Worm (Caenorhabditis elegans) whole organism, young adult: ENCODE data around the gene Y57E12AL.2.

Source experiments
- B0035.1 ChIP-seq: sonication (generic microtip); optimal IDR thresholded peaks from 2 replicates; lab custom pipeline; 2016; ENCODE audit warnings: missing genetic modification characterization, mild to moderate bottlenecking, missing compliant biosample characterization, missing genotype, missing genetic modification reagents
- B0336.3 ChIP-seq: fragments of 200-800 bp; sonication (Bioruptor generic); IDR thresholded peaks from 2 replicates; pipeline ENCODE4 v1.3.6; 2022; ENCODE audit warnings: missing genetic modification characterization, missing compliant biosample characterization
- F10E7.11 ChIP-seq: sonication (generic microtip); optimal IDR thresholded peaks from 2 replicates; lab custom pipeline; 2017; ENCODE audit warnings: mild to moderate bottlenecking, missing genetic modification characterization, moderate library complexity, missing compliant biosample characterization
- F23B12.7 ChIP-seq: sonication (generic microtip); optimal IDR thresholded peaks from 2 replicates; lab custom pipeline; 2017; ENCODE audit warnings: missing genetic modification characterization, mild to moderate bottlenecking, missing compliant biosample characterization, antibody characterized with exemption, moderate library complexity; ENCODE audit not compliant: insufficient read depth
- F39B2.1 ChIP-seq: fragments of 200-800 bp; sonication (Bioruptor generic); IDR thresholded peaks from 2 replicates; pipeline ENCODE4 v1.3.6; 2022; ENCODE audit warnings: missing genetic modification reagents, missing genetic modification characterization, missing compliant biosample characterization
- F52B5.7 ChIP-seq: sonication (generic microtip); optimal IDR thresholded peaks from 2 replicates; lab custom pipeline; 2016; ENCODE audit warnings: mild to moderate bottlenecking, missing genetic modification characterization, missing compliant biosample characterization
- F55B11.4 ChIP-seq: sonication (generic microtip); optimal IDR thresholded peaks from 2 replicates; lab custom pipeline; 2016; ENCODE audit warnings: missing compliant biosample characterization, missing genetic modification characterization, borderline replicate concordance; ENCODE audit not compliant: insufficient read depth
- F57A8.1 ChIP-seq: fragments of 200-800 bp; sonication (Bioruptor generic); optimal IDR thresholded peaks from 2 replicates; lab custom pipeline; 2018; ENCODE audit warnings: mild to moderate bottlenecking, missing genetic modification characterization, moderate library complexity, missing compliant biosample characterization
- T07F8.4 ChIP-seq: sonication (generic microtip); optimal IDR thresholded peaks from 2 replicates; lab custom pipeline; 2016; ENCODE audit warnings: mild to moderate bottlenecking, missing genetic modification characterization, moderate library complexity, missing compliant biosample characterization
- Y56A3A.18 ChIP-seq: fragments of 200-800 bp; sonication (Bioruptor generic); IDR thresholded peaks from 2 replicates; pipeline ENCODE4 v1.3.6; 2022; ENCODE audit warnings: missing genetic modification reagents, missing genetic modification characterization, missing compliant biosample characterization
- Y95B8A.8 ChIP-seq: fragments of 200-800 bp; sonication (Bioruptor generic); IDR thresholded peaks from 2 replicates; pipeline ENCODE4 v1.3.6; 2022; ENCODE audit warnings: missing genetic modification reagents, missing genetic modification characterization, missing compliant biosample characterization
- akir-1 ChIP-seq: fragments of 200-800 bp; sonication (Bioruptor generic); optimal IDR thresholded peaks from 2 replicates; lab custom pipeline; 2018; ENCODE audit warnings: mild to moderate bottlenecking, missing genetic modification characterization, moderate library complexity, missing compliant biosample characterization
- aptf-3 ChIP-seq: fragments of 200-800 bp; sonication (Bioruptor generic); IDR thresholded peaks from 2 replicates; pipeline ENCODE4 v1.3.6; 2022; ENCODE audit warnings: missing genetic modification characterization, missing compliant biosample characterization
- atf-7 ChIP-seq: sonication (generic microtip); optimal IDR thresholded peaks from 2 replicates; lab custom pipeline; 2017; ENCODE audit warnings: mild to moderate bottlenecking, missing genetic modification characterization, missing compliant biosample characterization
- athp-1 ChIP-seq: sonication (generic microtip); optimal IDR thresholded peaks from 2 replicates; lab custom pipeline; 2017; ENCODE audit warnings: mild to moderate bottlenecking, missing genetic modification characterization, missing compliant biosample characterization
- attf-3 ChIP-seq: fragments of 200-800 bp; sonication (Bioruptor generic); conservative IDR thresholded peaks from 2 replicates; pipeline ENCODE4 v1.3.6; 2022; ENCODE audit warnings: missing genetic modification reagents, missing genetic modification characterization, missing compliant biosample characterization
- bed-1 ChIP-seq: fragments of 200-800 bp; sonication (Bioruptor generic); IDR thresholded peaks from 2 replicates; pipeline ENCODE4 v1.3.6; 2022; ENCODE audit warnings: missing genetic modification reagents, missing genetic modification characterization, missing compliant biosample characterization
- bed-2 ChIP-seq: fragments of 200-800 bp; sonication (Bioruptor generic); IDR thresholded peaks from 2 replicates; pipeline ENCODE4 v1.3.6; 2022; ENCODE audit warnings: missing genetic modification reagents, missing genetic modification characterization, missing compliant biosample characterization
- ccch-3 ChIP-seq: fragments of 200-800 bp; sonication (Bioruptor generic); optimal IDR thresholded peaks from 2 replicates; lab custom pipeline; 2018; ENCODE audit warnings: mild to moderate bottlenecking, missing genetic modification characterization, missing compliant biosample characterization
- cebp-2 ChIP-seq: fragments of 200-800 bp; sonication (Bioruptor generic); IDR thresholded peaks from 2 replicates; pipeline ENCODE4 v1.3.6; 2022; ENCODE audit warnings: missing genetic modification characterization, missing compliant biosample characterization
- egl-18 ChIP-seq: fragments of 200-800 bp; sonication (Bioruptor generic); IDR thresholded peaks from 2 replicates; pipeline ENCODE4 v1.3.6; 2022; ENCODE audit warnings: missing genetic modification reagents, missing genetic modification characterization, missing compliant biosample characterization
- egrh-3 ChIP-seq: fragments of 200-800 bp; sonication (Bioruptor generic); IDR thresholded peaks from 2 replicates; pipeline ENCODE4 v1.3.6; 2022; ENCODE audit warnings: missing genetic modification reagents, missing genetic modification characterization, missing compliant biosample characterization
- him-1 ChIP-seq: sonication (generic microtip); optimal IDR thresholded peaks from 2 replicates; lab custom pipeline; 2016; ENCODE audit warnings: missing genotype, missing genetic modification reagents, missing genetic modification characterization, missing compliant biosample characterization
- hlh-12 ChIP-seq: sonication (generic microtip); optimal IDR thresholded peaks from 2 replicates; lab custom pipeline; 2016; ENCODE audit warnings: missing genetic modification characterization, missing compliant biosample characterization
- hlh-26 ChIP-seq: fragments of 200-800 bp; sonication (Bioruptor generic); conservative IDR thresholded peaks from 2 replicates; pipeline ENCODE4 v1.3.6; 2022; ENCODE audit warnings: missing genetic modification reagents, missing genetic modification characterization, missing compliant biosample characterization
- hrde-1 ChIP-seq: sonication (generic microtip); optimal IDR thresholded peaks from 2 replicates; lab custom pipeline; 2016; ENCODE audit warnings: missing genetic modification characterization, mild to moderate bottlenecking, missing compliant biosample characterization, moderate library complexity, missing genotype, missing genetic modification reagents, borderline replicate concordance
- hsf-1 ChIP-seq: fragments of 200-800 bp; sonication (Bioruptor generic); IDR thresholded peaks from 2 replicates; pipeline ENCODE4 v1.3.6; 2022; ENCODE audit warnings: missing genetic modification reagents, missing genetic modification characterization, missing compliant biosample characterization
- let-526 ChIP-seq: fragments of 200-800 bp; sonication (Bioruptor generic); IDR thresholded peaks from 2 replicates; pipeline ENCODE4 v1.3.6; 2022; ENCODE audit warnings: missing genetic modification reagents, missing genetic modification characterization, missing compliant biosample characterization
- lin-54 ChIP-seq: fragments of 200-800 bp; sonication (Bioruptor generic); optimal IDR thresholded peaks from 2 replicates; lab custom pipeline; 2018; ENCODE audit warnings: mild to moderate bottlenecking, missing genetic modification characterization, missing compliant biosample characterization
- lsl-1 ChIP-seq: fragments of 200-800 bp; sonication (Bioruptor generic); optimal IDR thresholded peaks from 2 replicates; lab custom pipeline; 2018; ENCODE audit warnings: mild to moderate bottlenecking, missing genetic modification characterization, moderate library complexity, missing compliant biosample characterization
- madf-3 ChIP-seq: fragments of 200-800 bp; sonication (Bioruptor generic); IDR thresholded peaks from 2 replicates; pipeline ENCODE4 v1.3.6; 2022; ENCODE audit warnings: missing genetic modification reagents, missing genetic modification characterization, missing compliant biosample characterization
- nfya-2 ChIP-seq: fragments of 200-800 bp; sonication (Bioruptor generic); IDR thresholded peaks from 2 replicates; pipeline ENCODE4 v1.3.6; 2022; ENCODE audit warnings: missing genetic modification reagents, missing genetic modification characterization, missing compliant biosample characterization
- rcor-1 ChIP-seq: fragments of 200-800 bp; sonication (Bioruptor generic); IDR thresholded peaks from 2 replicates; pipeline ENCODE4 v1.3.6; 2022; ENCODE audit warnings: missing genetic modification reagents, missing genetic modification characterization, missing compliant biosample characterization
- repo-1 ChIP-seq: sonication (generic microtip); optimal IDR thresholded peaks from 2 replicates; lab custom pipeline; 2017; ENCODE audit warnings: mild to moderate bottlenecking, missing genetic modification characterization, missing compliant biosample characterization
- sea-2 ChIP-seq: fragments of 200-800 bp; sonication (Bioruptor generic); IDR thresholded peaks from 2 replicates; pipeline ENCODE4 v1.3.6; 2022; ENCODE audit warnings: missing genetic modification characterization, missing compliant biosample characterization
- snpc-1.3 ChIP-seq: sonication (generic microtip); optimal IDR thresholded peaks from 2 replicates; lab custom pipeline; 2017; ENCODE audit warnings: missing genetic modification characterization, mild to moderate bottlenecking, missing compliant biosample characterization, antibody characterized with exemption, moderate library complexity, missing genotype, missing genetic modification reagents; ENCODE audit not compliant: insufficient read depth
- somi-1 ChIP-seq: fragments of 200-800 bp; sonication (Bioruptor generic); optimal IDR thresholded peaks from 2 replicates; lab custom pipeline; 2018; ENCODE audit warnings: mild to moderate bottlenecking, missing genetic modification characterization, missing compliant biosample characterization
- sptf-2 ChIP-seq: fragments of 200-800 bp; sonication (Bioruptor generic); optimal IDR thresholded peaks from 2 replicates; lab custom pipeline; 2018; ENCODE audit warnings: mild to moderate bottlenecking, missing genetic modification characterization, missing compliant biosample characterization
- zim-3 ChIP-seq: sonication (generic microtip); optimal IDR thresholded peaks from 2 replicates; lab custom pipeline; 2017; ENCODE audit warnings: mild to moderate bottlenecking, missing genetic modification characterization, moderate library complexity, missing compliant biosample characterization
- ztf-22 ChIP-seq: fragments of 200-800 bp; sonication (Bioruptor generic); optimal IDR thresholded peaks from 2 replicates; lab custom pipeline; 2018; ENCODE audit warnings: mild to moderate bottlenecking, missing genetic modification characterization, moderate library complexity, missing compliant biosample characterization
- ztf-25 ChIP-seq: fragments of 200-800 bp; sonication (Bioruptor generic); IDR thresholded peaks from 2 replicates; pipeline ENCODE4 v1.3.6; 2022; ENCODE audit warnings: missing genetic modification reagents, missing genetic modification characterization, missing compliant biosample characterization

Gene Y57E12AL.2

ce11 chrV:7050153-7050552, 7.7 kb upstream of the Y57E12AL.2 start:
- no peak for TF ChIP-seq ccch-3 (GFP tag; lab: Kevin White, UChicago)
- no peak for TF ChIP-seq athp-1
- no peak for TF ChIP-seq let-526 (GFP tag; lab: Robert Waterston, UW)
- no peak for TF ChIP-seq rcor-1 (GFP tag; lab: Robert Waterston, UW)
- TF ChIP-seq bed-1 (GFP tag; lab: Robert Waterston, UW) = no peak
- TF ChIP-seq lin-54 (GFP tag; lab: Kevin White, UChicago) = no peak
- no peak for TF ChIP-seq hlh-26 (GFP tag; lab: Robert Waterston, UW)
- TF ChIP-seq F39B2.1 (GFP tag; lab: Robert Waterston, UW) = no peak
- TF ChIP-seq lsl-1 (GFP tag; lab: Kevin White, UChicago) = no peak
- no peak for TF ChIP-seq him-1 (tag; lab: Kevin White, UChicago)
- TF ChIP-seq hsf-1 (GFP tag; lab: Robert Waterston, UW) = no peak
- no peak for TF ChIP-seq egl-18 (GFP tag; lab: Robert Waterston, UW)
- no peak for TF ChIP-seq nfya-2
- TF ChIP-seq ztf-25 (GFP tag; lab: Robert Waterston, UW) = no peak
- no peak for TF ChIP-seq somi-1
- TF ChIP-seq F10E7.11 (tag; lab: Kevin White, UChicago) = no peak
- no peak for TF ChIP-seq Y95B8A.8 (GFP tag; lab: Robert Waterston, UW)
- no peak for TF ChIP-seq F55B11.4 (tag; lab: Kevin White, UChicago)
- no peak for TF ChIP-seq snpc-1.3

- no peak for TF ChIP-seq egrh-3 (GFP tag; lab: Robert Waterston, UW)
- peak; percentile 86 for TF ChIP-seq attf-3 (GFP tag; lab: Robert Waterston, UW)
- no peak for TF ChIP-seq somi-1
- TF ChIP-seq akir-1 = no peak
- TF ChIP-seq bed-2 (GFP tag; lab: Robert Waterston, UW) = no peak
- TF ChIP-seq, all 124 proteins: peak for 1
Measured at ce11 chrV:7051133-7051765, 6.6 kb upstream of the Y57E12AL.2 start, which contains the start of the genes tofu-2 and spig-1. Gene tofu-2, minus strand, starts transcription at chrV:7051248. Gene spig-1, plus strand, starts transcription at chrV:7051715.

ce11 chrV:7053100-7053499, 4.8 kb upstream of the Y57E12AL.2 start, which contains the start of gene txt-17:
Gene txt-17, minus strand, starts transcription at chrV:7053200.
- TF ChIP-seq atf-7 (tag; lab: Kevin White, UChicago) (no peak), madf-3 (no peak), zim-3 (tag; lab: Kevin White, UChicago) (no peak), lsl-1 (GFP tag; lab: Kevin White, UChicago) (no peak), B0035.1 (no peak), sea-2 (GFP tag; lab: Robert Waterston, UW) (no peak), Y56A3A.18 (GFP tag; lab: Robert Waterston, UW) (no peak), hrde-1 (tag; lab: Kevin White, UChicago) (no peak), B0336.3 (GFP tag; lab: Robert Waterston, UW) (no peak), cebp-2 (GFP tag; lab: Robert Waterston, UW) (no peak), sptf-2 (no peak), F52B5.7 (tag; lab: Kevin White, UChicago) (no peak), F23B12.7 (tag; lab: Kevin White, UChicago) (no peak), ztf-22 (no peak), F57A8.1 (GFP tag; lab: Kevin White, UChicago) (no peak), aptf-3 (no peak), repo-1 (tag; lab: Kevin White, UChicago) (no peak), T07F8.4 (no peak), hlh-12 (tag; lab: Kevin White, UChicago) (no peak), hsf-1 (GFP tag; lab: Robert Waterston, UW) (no peak)
- TF ChIP-seq, all 124 proteins: peak for 0
